Fruit fly (Drosophila melanogaster) whole organism, pupa: Measurements from ENCODE around the gene Gdi.

Experiments used
- CG10348 ChIP-seq: fragments of 200-800 bp; sonication (Bioruptor generic); IDR thresholded peaks from 2 replicates; pipeline ENCODE4 v1.3.6; 2022; ENCODE audit warnings: missing biosample characterization, missing genetic modification characterization
- CG12605 ChIP-seq: fragments of 200-800 bp; sonication (Bioruptor generic); IDR thresholded peaks from 2 replicates; pipeline ENCODE4 v1.3.6; 2022; ENCODE audit warnings: missing biosample characterization, missing genetic modification characterization
- CG13204 ChIP-seq: fragments of 200-800 bp; sonication (Bioruptor generic); optimal IDR thresholded peaks from 2 replicates; lab custom pipeline; 2018; ENCODE audit warnings: missing biosample characterization, mild to moderate bottlenecking, missing genetic modification characterization, moderate library complexity
- CG14655 ChIP-seq: fragments of 200-800 bp; sonication (Bioruptor generic); optimal IDR thresholded peaks from 3 replicates; lab custom pipeline; 2017; ENCODE audit warnings: mild to moderate bottlenecking, missing biosample characterization, missing genetic modification reagents, missing genetic modification characterization
- CG15710 ChIP-seq: fragments of 200-800 bp; sonication (Bioruptor generic); optimal IDR thresholded peaks from 2 replicates; lab custom pipeline; 2018; ENCODE audit warnings: missing biosample characterization, mild to moderate bottlenecking, missing genetic modification characterization, moderate library complexity
- CG17806 ChIP-seq: fragments of 200-800 bp; sonication (Bioruptor generic); optimal IDR thresholded peaks from 2 replicates; lab custom pipeline; 2018; ENCODE audit warnings: missing biosample characterization, mild to moderate bottlenecking, missing genetic modification characterization, moderate library complexity
- CG32121 ChIP-seq: fragments of 200-800 bp; sonication (Bioruptor generic); IDR thresholded peaks from 2 replicates; pipeline ENCODE4 v1.3.6; 2022; ENCODE audit warnings: missing biosample characterization, missing genetic modification characterization
- CG34367 ChIP-seq: fragments of 200-800 bp; sonication (Bioruptor generic); optimal IDR thresholded peaks from 2 replicates; lab custom pipeline; 2018; ENCODE audit warnings: missing biosample characterization, mild to moderate bottlenecking, missing genetic modification characterization
- CG4496 ChIP-seq: fragments of 200-800 bp; sonication (Bioruptor generic); IDR thresholded peaks from 3 replicates; pipeline ENCODE4 v1.3.6; 2022; ENCODE audit warnings: missing biosample characterization, missing genetic modification characterization
- CG8159 ChIP-seq: fragments of 200-800 bp; sonication (Bioruptor generic); optimal IDR thresholded peaks from 3 replicates; lab custom pipeline; 2018; ENCODE audit warnings: missing biosample characterization, mild to moderate bottlenecking, missing genetic modification characterization, moderate library complexity
- CG8301 ChIP-seq: fragments of 200-800 bp; sonication (Bioruptor generic); optimal IDR thresholded peaks from 2 replicates; lab custom pipeline; 2018; ENCODE audit warnings: missing biosample characterization, mild to moderate bottlenecking, missing genetic modification characterization
- CG9948 ChIP-seq: fragments of 200-800 bp; sonication (Bioruptor generic); optimal IDR thresholded peaks from 2 replicates; lab custom pipeline; 2018; ENCODE audit warnings: missing biosample characterization, mild to moderate bottlenecking, missing genetic modification characterization, moderate library complexity
- D1 ChIP-seq: fragments of 200-800 bp; sonication (Bioruptor generic); optimal IDR thresholded peaks from 2 replicates; lab custom pipeline; 2018; ENCODE audit warnings: missing biosample characterization, mild to moderate bottlenecking, missing genetic modification characterization, moderate library complexity
- EcR ChIP-seq: fragments of 200-800 bp; sonication (Bioruptor generic); optimal IDR thresholded peaks from 3 replicates; lab custom pipeline; 2019; ENCODE audit warnings: missing biosample characterization, missing genetic modification characterization, mild to moderate bottlenecking, moderate library complexity, missing genetic modification reagents
- Ets98B ChIP-seq: fragments of 200-800 bp; sonication (Bioruptor generic); IDR thresholded peaks from 2 replicates; pipeline ENCODE4 v1.3.6; 2022; ENCODE audit warnings: missing biosample characterization, missing genetic modification characterization
- Pif1A ChIP-seq: fragments of 200-800 bp; sonication (Bioruptor generic); optimal IDR thresholded peaks from 3 replicates; lab custom pipeline; 2016; ENCODE audit warnings: missing biosample characterization, missing genetic modification characterization
- Pif1B ChIP-seq: fragments of 200-800 bp; sonication (Bioruptor generic); optimal IDR thresholded peaks from 3 replicates; lab custom pipeline; 2016; ENCODE audit warnings: missing biosample characterization, missing genetic modification characterization
- Snoo ChIP-seq: fragments of 200-800 bp; sonication (Bioruptor generic); optimal IDR thresholded peaks from 3 replicates; lab custom pipeline; 2017; ENCODE audit warnings: missing biosample characterization, mild to moderate bottlenecking, missing genetic modification characterization, inconsistent platforms
- fd96Ca ChIP-seq: fragments of 200-800 bp; sonication (Bioruptor generic); IDR thresholded peaks from 3 replicates; pipeline ENCODE4 v1.3.6; 2022; ENCODE audit warnings: missing biosample characterization, missing genetic modification characterization
- gl ChIP-seq: fragments of 200-800 bp; sonication (Bioruptor generic); optimal IDR thresholded peaks from 2 replicates; lab custom pipeline; 2018; ENCODE audit warnings: missing biosample characterization, mild to moderate bottlenecking, missing genetic modification characterization
- rn ChIP-seq: fragments of 200-800 bp; sonication (Bioruptor generic); IDR thresholded peaks from 2 replicates; pipeline ENCODE4 v1.3.6; 2022; ENCODE audit warnings: missing biosample characterization, missing genetic modification characterization

Gene Gdi

DNA sequence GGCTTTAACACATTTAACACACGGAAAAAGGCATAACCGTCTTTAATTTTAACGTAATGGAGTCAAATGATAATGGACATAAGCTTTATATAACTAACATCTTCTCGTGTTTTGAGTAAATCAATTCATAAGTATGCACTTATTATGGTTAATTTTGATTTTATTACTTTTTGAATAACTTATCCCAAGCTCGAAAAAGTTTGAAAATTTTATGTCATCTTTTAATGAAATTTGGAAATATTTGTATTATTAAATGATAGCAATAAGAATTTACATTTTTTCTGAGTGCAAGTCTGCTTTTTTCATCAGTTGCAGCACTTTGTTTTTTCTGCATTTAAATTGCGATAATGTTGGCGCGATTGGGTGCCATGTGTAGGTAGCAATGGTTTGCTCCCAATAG lies 46.9 kb downstream of the Gdi start:
- TF ChIP-seq CG14655 (GFP tag; lab: Kevin White, UChicago) (peak; percentile 74), CG32121 (peak; percentile 73), CG34367 (tag; lab: Kevin White, UChicago) (peak; percentile 48), CG9948 (tag; lab: Kevin White, UChicago) (peak; percentile 69), CG17806 (tag; lab: Kevin White, UChicago) (peak; percentile 62), Pif1B (GFP tag; lab: Kevin White, UChicago) (peak; percentile 40), CG4496 (GFP tag; lab: Robert Waterston, UW) (peak; percentile 82), CG8159 (tag; lab: Kevin White, UChicago) (peak; percentile 69), CG13204 (GFP tag; lab: Kevin White, UChicago) (no peak), fd96Ca (no peak), CG12605 (GFP tag; lab: Robert Waterston, UW) (0 out of 2 replicates have a peak, but pooled peaks have one; percentile 10), CG8301 (peak; percentile 56), CG15710 (tag; lab: Kevin White, UChicago) (peak; percentile 57), gl (no peak), Ets98B (GFP tag; lab: Robert Waterston, UW) (peak; percentile 44; the same call in 1 of the 2 replicates), Snoo (tag; lab: Kevin White, UChicago) (peak; percentile 12), EcR (GFP tag; lab: Kevin White, UChicago) (no peak), D1 (tag; lab: Kevin White, UChicago) (no peak), CG10348 (no peak), rn (GFP tag; lab: Robert Waterston, UW) (peak; percentile 55), Pif1A (GFP tag; lab: Kevin White, UChicago) (peak; percentile 54)

DNA sequence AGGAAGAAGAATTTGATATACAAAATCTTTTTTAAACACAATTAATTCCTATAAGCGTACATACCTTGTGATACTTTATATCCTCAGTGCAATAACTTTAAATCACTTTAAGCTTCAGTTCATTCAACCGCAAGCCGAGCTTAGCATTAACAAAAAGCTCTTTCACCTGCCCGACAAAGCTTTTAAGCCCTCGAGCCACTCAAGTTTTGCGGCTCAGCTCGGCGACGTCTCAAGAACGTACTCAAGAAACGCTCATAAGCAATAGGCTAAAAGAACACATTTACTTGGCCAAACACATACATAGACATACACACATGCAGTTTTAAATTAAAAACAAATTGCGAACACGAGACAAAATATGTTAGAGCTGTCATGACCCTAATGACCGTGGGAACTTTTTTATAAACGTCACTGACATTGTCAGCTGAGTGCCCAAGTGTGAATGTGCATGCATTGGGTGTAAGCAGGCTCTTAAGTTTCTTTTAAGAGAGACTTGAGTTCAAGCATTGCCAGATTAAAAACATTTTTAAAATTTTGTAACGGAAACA lies 48.2 kb downstream of the Gdi start:
- TF ChIP-seq Snoo (tag; lab: Kevin White, UChicago) (no peak), EcR (GFP tag; lab: Kevin White, UChicago) (peak; percentile 93), CG14655 (GFP tag; lab: Kevin White, UChicago) (no peak), gl (no peak), CG13204 (GFP tag; lab: Kevin White, UChicago) (no peak), CG34367 (tag; lab: Kevin White, UChicago) (no peak), CG10348 (no peak), CG12605 (GFP tag; lab: Robert Waterston, UW) (no peak), CG32121 (no peak)

dm6 chr2L:9445753-9446152 lies 48.9 kb downstream of the Gdi start:
- no peak for TF ChIP-seq D1 (tag; lab: Kevin White, UChicago)
- no peak for TF ChIP-seq gl
- no peak for TF ChIP-seq Snoo (tag; lab: Kevin White, UChicago)
- TF ChIP-seq CG9948 (tag; lab: Kevin White, UChicago), result no peak
- TF ChIP-seq EcR (GFP tag; lab: Kevin White, UChicago), result no peak
- no peak for TF ChIP-seq CG17806 (tag; lab: Kevin White, UChicago)
- no peak for TF ChIP-seq Pif1A (GFP tag; lab: Kevin White, UChicago)
- no peak for TF ChIP-seq CG8159 (tag; lab: Kevin White, UChicago)
- TF ChIP-seq fd96Ca, result no peak
- no peak for TF ChIP-seq CG8301
- no peak for TF ChIP-seq rn (GFP tag; lab: Robert Waterston, UW)
- TF ChIP-seq Ets98B (GFP tag; lab: Robert Waterston, UW), result no peak
- no peak for TF ChIP-seq CG10348
- TF ChIP-seq Pif1B (GFP tag; lab: Kevin White, UChicago), result no peak

- no peak for TF ChIP-seq Pif1A (GFP tag; lab: Kevin White, UChicago)
- TF ChIP-seq CG17806 (tag; lab: Kevin White, UChicago), result no peak
- TF ChIP-seq CG10348, result no peak
- no peak for TF ChIP-seq CG9948 (tag; lab: Kevin White, UChicago)
- no peak for TF ChIP-seq Snoo (tag; lab: Kevin White, UChicago)
- no peak for TF ChIP-seq CG15710 (tag; lab: Kevin White, UChicago)
- no peak for TF ChIP-seq gl
- TF ChIP-seq CG12605 (GFP tag; lab: Robert Waterston, UW), result no peak
- no peak for TF ChIP-seq rn (GFP tag; lab: Robert Waterston, UW)
- no peak for TF ChIP-seq CG8301
- TF ChIP-seq D1 (tag; lab: Kevin White, UChicago), result no peak
- no peak for TF ChIP-seq Ets98B (GFP tag; lab: Robert Waterston, UW)
- no peak for TF ChIP-seq CG32121
- TF ChIP-seq CG4496 (GFP tag; lab: Robert Waterston, UW), result no peak
- TF ChIP-seq Pif1B (GFP tag; lab: Kevin White, UChicago), result no peak
- no peak for TF ChIP-seq CG34367 (tag; lab: Kevin White, UChicago)
- TF ChIP-seq, all 21 proteins: peak for 0
These were observed 51.8 kb downstream of the Gdi start for dm6 chr2L:9442795-9443287.
